Fruit fly (Drosophila melanogaster) whole organism, adult: ENCODE measurements around the gene kirre.

ENCODE experiments used
- Mnt ChIP-seq: fragments of 200-800 bp; sonication (Bioruptor generic); optimal IDR thresholded peaks from 2 replicates; lab custom pipeline; 2016; ENCODE audit warnings: missing biosample characterization, mild to moderate bottlenecking, missing genetic modification characterization
- kay ChIP-seq: fragments of 200-800 bp; sonication (Bioruptor generic); peaks from one replicate; lab custom pipeline; 2016; ENCODE audit warnings: missing biosample characterization, missing genetic modification characterization, borderline replicate concordance

DNA sequence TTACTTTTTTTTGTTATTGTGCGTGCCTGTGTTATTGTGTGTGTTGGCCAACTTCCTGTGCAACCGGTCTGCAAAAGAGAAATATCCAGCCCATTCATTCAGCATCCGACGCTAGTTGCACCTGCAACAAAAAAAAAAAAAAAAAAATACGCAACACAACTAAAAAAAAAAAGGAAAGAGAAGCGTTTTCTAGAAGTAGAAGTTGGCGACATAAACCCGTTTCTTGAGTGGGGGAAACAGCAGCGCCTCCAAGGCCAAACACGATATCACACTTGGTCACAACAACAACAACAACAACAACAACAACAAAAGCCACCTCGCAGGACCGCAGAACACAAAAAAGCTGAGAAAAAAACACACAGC lies 359.7 kb downstream of the kirre start:
- TF ChIP-seq Mnt (no peak), kay (no peak)
